Worm (Caenorhabditis elegans): Measurements from ENCODE around the gene nhr-31.

The nhr-31 gene

DNA sequence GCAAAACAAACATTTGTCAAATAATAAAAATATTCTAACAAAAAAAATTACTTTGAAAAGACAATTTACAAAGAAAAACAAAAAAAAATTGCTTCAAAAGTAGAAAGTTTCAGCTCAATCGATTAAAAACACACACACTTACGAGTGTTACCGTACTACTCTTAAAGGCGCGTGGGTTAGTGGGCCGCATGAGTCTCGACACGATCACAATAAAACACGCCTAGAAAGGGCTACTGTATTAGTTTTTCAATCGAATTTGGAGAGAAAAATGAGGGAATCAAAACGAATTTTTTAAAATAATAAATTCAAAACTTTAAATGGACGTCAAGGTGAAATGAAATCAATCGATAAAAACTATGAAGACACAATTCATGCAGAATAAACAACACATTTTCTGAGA is 18.8 kb downstream of the nhr-31 start:
- TF ChIP-seq mdl-1 (tag; optimal IDR thresholded peaks at IDR 0.05) (no peak), fos-1 (tag; optimal IDR thresholded peaks at IDR 0.05) (no peak), nfya-1 (tag; optimal IDR thresholded peaks at IDR 0.05; ENCODE audit: insufficient read depth) (no peak), aly-2 (tag; optimal IDR thresholded peaks at IDR 0.05) (no peak), skn-1 (tag; optimal IDR thresholded peaks at IDR 0.05) (no peak), ztf-11 (tag; optimal IDR thresholded peaks at IDR 0.05) (no peak), tbx-2 (tag; optimal IDR thresholded peaks at IDR 0.05) (no peak)

DNA sequence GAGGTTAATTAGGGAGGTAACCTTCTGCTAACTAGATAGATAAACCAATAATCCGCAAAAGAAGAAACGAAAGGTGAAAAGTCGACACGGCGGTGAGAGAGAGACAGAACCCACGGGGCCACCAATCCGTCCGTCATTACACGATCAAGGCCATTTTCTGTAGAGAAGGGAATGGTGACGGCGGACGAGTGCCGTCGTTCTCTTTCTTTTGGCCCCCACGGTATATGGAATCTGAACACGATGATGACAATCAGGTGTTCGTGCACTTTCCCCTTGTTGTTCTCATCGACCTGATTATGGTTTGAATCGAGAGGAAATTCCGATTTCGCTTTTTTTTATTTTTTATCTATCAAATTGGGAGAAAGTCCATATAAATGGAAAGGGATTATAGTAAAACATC is 19.9 kb downstream of the nhr-31 start:
- TF ChIP-seq nhr-25 (tag; optimal IDR thresholded peaks at IDR 0.05) (peak; percentile 80), lsy-12 (tag; optimal IDR thresholded peaks at IDR 0.05) (no peak), lin-15B (tag; optimal IDR thresholded peaks at IDR 0.05) (no peak), nhr-77 (tag; optimal IDR thresholded peaks at IDR 0.05) (no peak), skn-1 (tag; optimal IDR thresholded peaks at IDR 0.05) (no peak)

DNA sequence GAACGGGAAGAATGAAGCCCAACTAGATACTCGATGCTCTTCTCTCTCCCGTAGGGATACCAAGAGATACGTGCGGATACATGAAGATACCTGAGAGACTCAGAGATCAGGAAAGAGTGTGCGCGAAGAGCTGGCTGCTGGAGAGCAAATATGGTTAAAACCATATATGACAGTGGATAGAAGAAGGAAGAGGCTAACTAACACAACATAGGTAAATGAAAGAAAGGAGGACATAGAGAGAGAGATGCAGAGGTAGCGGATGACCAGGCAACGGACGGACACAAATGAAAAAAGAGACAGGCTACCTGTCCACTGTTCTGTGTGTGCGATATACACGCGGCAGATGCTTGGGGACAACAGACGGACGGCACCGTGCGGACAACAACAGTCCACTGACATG is 21.2 kb downstream of the nhr-31 start:
- TF ChIP-seq pqm-1 (tag; optimal IDR thresholded peaks at IDR 0.05) (no peak), ZK546.5 (tag; optimal IDR thresholded peaks at IDR 0.05) (no peak), nhr-23 (tag; optimal IDR thresholded peaks at IDR 0.05) (no peak), nhr-77 (tag; optimal IDR thresholded peaks at IDR 0.05) (no peak), ceh-28 (tag; optimal IDR thresholded peaks at IDR 0.05) (no peak), elt-3 (tag; optimal IDR thresholded peaks at IDR 0.05) (no peak), fkh-10 (GFP tag; optimal IDR thresholded peaks at IDR 0.05) (no peak), nhr-67 (tag; optimal IDR thresholded peaks at IDR 0.05) (no peak), egl-27 (tag; optimal IDR thresholded peaks at IDR 0.05) (no peak), lin-39 (tag; optimal IDR thresholded peaks at IDR 0.05) (no peak), nhr-25 (tag; optimal IDR thresholded peaks at IDR 0.05) (no peak), pha-4 (tag; optimal IDR thresholded peaks at IDR 0.05) (no peak), nhr-43 (tag; optimal IDR thresholded peaks at IDR 0.05; ENCODE audit: poor library complexity, severe bottlenecking) (no peak), lin-15B (tag; optimal IDR thresholded peaks at IDR 0.05) (no peak), jun-1 (tag; optimal IDR thresholded peaks at IDR 0.05) (no peak), nhr-11 (tag; optimal IDR thresholded peaks at IDR 0.05) (no peak), nhr-237 (tag; optimal IDR thresholded peaks at IDR 0.05) (no peak), elt-2 (tag; optimal IDR thresholded peaks at IDR 0.05) (no peak)

DNA sequence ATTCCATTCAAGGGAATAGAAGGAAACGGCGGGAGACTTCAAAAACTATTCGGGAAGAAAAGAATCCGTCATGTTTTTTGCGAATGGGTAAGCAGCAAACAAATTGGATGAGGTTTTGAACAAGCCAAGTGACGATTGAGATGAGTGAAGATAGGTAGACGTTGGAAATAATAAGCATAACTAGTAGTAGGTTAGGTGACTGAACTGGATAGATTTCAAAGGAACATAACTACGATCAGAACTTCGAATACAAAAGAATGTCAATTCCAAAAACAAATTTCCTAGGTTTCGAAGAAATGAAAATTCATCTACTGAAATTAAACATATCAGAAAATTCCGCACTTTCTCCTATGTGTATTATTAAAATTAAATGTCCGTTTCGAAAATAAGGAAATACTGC is 21.8 kb downstream of the nhr-31 start:
- no peak for TF ChIP-seq nhr-25 (tag; optimal IDR thresholded peaks at IDR 0.05)
- no peak for TF ChIP-seq egl-27 (tag; optimal IDR thresholded peaks at IDR 0.05)
- TF ChIP-seq ztf-4 (tag; optimal IDR thresholded peaks at IDR 0.05), result no peak
- no peak for TF ChIP-seq ceh-9 (tag; optimal IDR thresholded peaks at IDR 0.05)
- TF ChIP-seq unc-62 (GFP tag; optimal IDR thresholded peaks at IDR 0.05), result no peak
- no peak for TF ChIP-seq pqm-1 (tag; optimal IDR thresholded peaks at IDR 0.05)
- no peak for TF ChIP-seq ztf-11 (tag; optimal IDR thresholded peaks at IDR 0.05)
- TF ChIP-seq mdl-1 (tag; optimal IDR thresholded peaks at IDR 0.05), result no peak
- TF ChIP-seq tbx-2 (tag; optimal IDR thresholded peaks at IDR 0.05), result no peak

DNA sequence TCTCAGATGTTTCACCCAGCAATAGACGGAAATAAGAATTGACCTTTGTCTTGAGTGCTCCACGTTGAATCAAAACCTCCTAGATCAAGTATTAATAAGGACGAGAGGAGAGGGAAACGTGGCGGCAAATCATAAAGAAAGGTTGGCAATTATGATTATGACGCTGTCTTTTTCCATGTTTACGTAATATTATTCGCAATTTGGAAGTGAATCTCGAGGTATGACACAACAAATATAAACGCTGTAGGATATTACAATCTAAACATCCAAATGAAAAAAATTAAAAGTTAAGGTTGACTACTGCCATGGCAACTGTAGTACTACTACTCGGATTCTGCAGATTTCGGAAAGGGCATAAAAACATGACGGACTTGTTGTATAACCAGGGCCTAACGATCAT is 23.2 kb downstream of the nhr-31 start:
- TF ChIP-seq nhr-12 (tag; optimal IDR thresholded peaks at IDR 0.05), result no peak
- no peak for TF ChIP-seq fkh-10 (GFP tag; optimal IDR thresholded peaks at IDR 0.05)
- no peak for TF ChIP-seq lin-15B (tag; optimal IDR thresholded peaks at IDR 0.05)
- TF ChIP-seq eor-1 (tag; optimal IDR thresholded peaks at IDR 0.05), result no peak
- no peak for TF ChIP-seq tbx-2 (tag; optimal IDR thresholded peaks at IDR 0.05)
- TF ChIP-seq egl-27 (tag; optimal IDR thresholded peaks at IDR 0.05), result no peak
- no peak for TF ChIP-seq ceh-16 (tag; optimal IDR thresholded peaks at IDR 0.05)

ce11 chrIV:8005376-8005775 is 23.9 kb downstream of the nhr-31 start:
- TF ChIP-seq elt-2 (tag; optimal IDR thresholded peaks at IDR 0.05) (peak; percentile 72), skn-1 (tag; optimal IDR thresholded peaks at IDR 0.05) (no peak), pha-4 (tag; optimal IDR thresholded peaks at IDR 0.05) (peak; percentile 76)
